Worm (Caenorhabditis elegans) whole organism, young adult: ENCODE measurements around the gene D1086.10.

Experiments
- B0261.1 ChIP-seq: sonication (generic microtip); optimal IDR thresholded peaks from 2 replicates; lab custom pipeline; 2016; ENCODE audit warnings: mild to moderate bottlenecking, missing genetic modification characterization, moderate library complexity, missing compliant biosample characterization
- C06A6.2 ChIP-seq: fragments of 200-800 bp; sonication (Bioruptor generic); conservative IDR thresholded peaks from 2 replicates; pipeline ENCODE4 v1.3.6; 2022; ENCODE audit warnings: missing genetic modification characterization, missing compliant biosample characterization
- F22D6.2 ChIP-seq: sonication (generic microtip); optimal IDR thresholded peaks from 2 replicates; lab custom pipeline; 2016; ENCODE audit warnings: mild to moderate bottlenecking, missing genetic modification characterization, missing compliant biosample characterization
- F23B12.7 ChIP-seq: sonication (generic microtip); optimal IDR thresholded peaks from 2 replicates; lab custom pipeline; 2017; ENCODE audit warnings: missing genetic modification characterization, mild to moderate bottlenecking, missing compliant biosample characterization, antibody characterized with exemption, moderate library complexity; ENCODE audit not compliant: insufficient read depth
- F49E8.2 ChIP-seq: sonication (generic microtip); optimal IDR thresholded peaks from 3 replicates; lab custom pipeline; 2017; ENCODE audit warnings: missing genetic modification characterization, mild to moderate bottlenecking, missing compliant biosample characterization, antibody characterized with exemption, moderate library complexity; ENCODE audit not compliant: insufficient read depth
- F52B5.7 ChIP-seq: sonication (generic microtip); optimal IDR thresholded peaks from 2 replicates; lab custom pipeline; 2016; ENCODE audit warnings: mild to moderate bottlenecking, missing genetic modification characterization, missing compliant biosample characterization
- F57A8.1 ChIP-seq: fragments of 200-800 bp; sonication (Bioruptor generic); optimal IDR thresholded peaks from 2 replicates; lab custom pipeline; 2018; ENCODE audit warnings: mild to moderate bottlenecking, missing genetic modification characterization, moderate library complexity, missing compliant biosample characterization
- Y53F4B.3 ChIP-seq: fragments of 200-800 bp; sonication (Bioruptor generic); IDR thresholded peaks from 2 replicates; pipeline ENCODE4 v1.3.6; 2022; ENCODE audit warnings: missing genetic modification reagents, missing genetic modification characterization, missing compliant biosample characterization
- Y56A3A.18 ChIP-seq: fragments of 200-800 bp; sonication (Bioruptor generic); IDR thresholded peaks from 2 replicates; pipeline ENCODE4 v1.3.6; 2022; ENCODE audit warnings: missing genetic modification reagents, missing genetic modification characterization, missing compliant biosample characterization
- Y79H2A.3 ChIP-seq: fragments of 200-800 bp; sonication (Bioruptor generic); conservative IDR thresholded peaks from 2 replicates; pipeline ENCODE4 v1.3.6; 2022; ENCODE audit warnings: missing genetic modification reagents, missing genetic modification characterization, missing compliant biosample characterization
- Y95B8A.8 ChIP-seq: fragments of 200-800 bp; sonication (Bioruptor generic); IDR thresholded peaks from 2 replicates; pipeline ENCODE4 v1.3.6; 2022; ENCODE audit warnings: missing genetic modification reagents, missing genetic modification characterization, missing compliant biosample characterization
- aptf-2 ChIP-seq: fragments of 200-800 bp; sonication (Bioruptor generic); conservative IDR thresholded peaks from 2 replicates; pipeline ENCODE4 v1.3.6; 2022; ENCODE audit warnings: missing genetic modification reagents, missing genetic modification characterization, missing compliant biosample characterization
- aptf-3 ChIP-seq: fragments of 200-800 bp; sonication (Bioruptor generic); IDR thresholded peaks from 2 replicates; pipeline ENCODE4 v1.3.6; 2022; ENCODE audit warnings: missing genetic modification characterization, missing compliant biosample characterization
- atf-7 ChIP-seq: sonication (generic microtip); optimal IDR thresholded peaks from 2 replicates; lab custom pipeline; 2017; ENCODE audit warnings: mild to moderate bottlenecking, missing genetic modification characterization, missing compliant biosample characterization
- attf-5 ChIP-seq: fragments of 200-800 bp; sonication (Bioruptor generic); optimal IDR thresholded peaks from 2 replicates; lab custom pipeline; 2018; ENCODE audit warnings: mild to moderate bottlenecking, missing genetic modification characterization, missing compliant biosample characterization
- bed-2 ChIP-seq: fragments of 200-800 bp; sonication (Bioruptor generic); IDR thresholded peaks from 2 replicates; pipeline ENCODE4 v1.3.6; 2022; ENCODE audit warnings: missing genetic modification reagents, missing genetic modification characterization, missing compliant biosample characterization
- ccch-3 ChIP-seq: fragments of 200-800 bp; sonication (Bioruptor generic); optimal IDR thresholded peaks from 2 replicates; lab custom pipeline; 2018; ENCODE audit warnings: mild to moderate bottlenecking, missing genetic modification characterization, missing compliant biosample characterization
- cebp-2 ChIP-seq: fragments of 200-800 bp; sonication (Bioruptor generic); IDR thresholded peaks from 2 replicates; pipeline ENCODE4 v1.3.6; 2022; ENCODE audit warnings: missing genetic modification characterization, missing compliant biosample characterization
- ceh-100 ChIP-seq: fragments of 200-800 bp; sonication (Bioruptor generic); IDR thresholded peaks from 2 replicates; pipeline ENCODE4 v1.3.6; 2022; ENCODE audit warnings: missing genetic modification reagents, missing genetic modification characterization, missing compliant biosample characterization
- ceh-58 ChIP-seq: fragments of 200-800 bp; sonication (Bioruptor generic); IDR thresholded peaks from 2 replicates; pipeline ENCODE4 v1.3.6; 2022; ENCODE audit warnings: missing genetic modification characterization, missing compliant biosample characterization
- chd-7 ChIP-seq: sonication (generic microtip); optimal IDR thresholded peaks from 2 replicates; lab custom pipeline; 2016; ENCODE audit warnings: mild to moderate bottlenecking, missing genetic modification characterization, moderate library complexity, missing compliant biosample characterization
- egl-18 ChIP-seq: fragments of 200-800 bp; sonication (Bioruptor generic); IDR thresholded peaks from 2 replicates; pipeline ENCODE4 v1.3.6; 2022; ENCODE audit warnings: missing genetic modification reagents, missing genetic modification characterization, missing compliant biosample characterization
- him-1 ChIP-seq: sonication (generic microtip); optimal IDR thresholded peaks from 2 replicates; lab custom pipeline; 2016; ENCODE audit warnings: missing genotype, missing genetic modification reagents, missing genetic modification characterization, missing compliant biosample characterization
- lin-40 ChIP-seq: sonication (generic microtip); optimal IDR thresholded peaks from 2 replicates; lab custom pipeline; 2016; ENCODE audit warnings: missing genetic modification characterization, mild to moderate bottlenecking, missing compliant biosample characterization, missing genotype, missing genetic modification reagents
- lin-54 ChIP-seq: fragments of 200-800 bp; sonication (Bioruptor generic); optimal IDR thresholded peaks from 2 replicates; lab custom pipeline; 2018; ENCODE audit warnings: mild to moderate bottlenecking, missing genetic modification characterization, missing compliant biosample characterization
- mel-28 ChIP-seq: sonication (generic microtip); optimal IDR thresholded peaks from 2 replicates; lab custom pipeline; 2016; ENCODE audit warnings: borderline replicate concordance, mild to moderate bottlenecking, missing genetic modification characterization, missing compliant biosample characterization
- mxl-1 ChIP-seq: sonication (generic microtip); optimal IDR thresholded peaks from 2 replicates; lab custom pipeline; 2016; ENCODE audit warnings: missing genetic modification characterization, missing compliant biosample characterization
- nfya-2 ChIP-seq: fragments of 200-800 bp; sonication (Bioruptor generic); IDR thresholded peaks from 2 replicates; pipeline ENCODE4 v1.3.6; 2022; ENCODE audit warnings: missing genetic modification reagents, missing genetic modification characterization, missing compliant biosample characterization
- rpc-1 ChIP-seq, 2 experiments: fragments of 150-350 bp in 1 of 2; sonication (generic microtip) in 1 of 2; optimal IDR thresholded peaks; 2 replicates each; lab custom pipeline; 2014 to 2018; ENCODE audit warnings: missing biosample characterization in 1 of 2, missing genetic modification characterization in 1 of 2, missing genetic modification reagents in 1 of 2, missing genotype in 1 of 2
- snpc-1.1 ChIP-seq: sonication (generic microtip); optimal IDR thresholded peaks from 2 replicates; lab custom pipeline; 2017; ENCODE audit warnings: missing genetic modification characterization, mild to moderate bottlenecking, missing compliant biosample characterization, antibody characterized with exemption, moderate library complexity, missing genotype, missing genetic modification reagents; ENCODE audit not compliant: insufficient read depth
- somi-1 ChIP-seq: fragments of 200-800 bp; sonication (Bioruptor generic); optimal IDR thresholded peaks from 2 replicates; lab custom pipeline; 2018; ENCODE audit warnings: mild to moderate bottlenecking, missing genetic modification characterization, missing compliant biosample characterization
- tbx-9 ChIP-seq: sonication (generic microtip); optimal IDR thresholded peaks from 2 replicates; lab custom pipeline; 2016; ENCODE audit warnings: borderline replicate concordance, missing genetic modification characterization, inconsistent platforms, missing compliant biosample characterization
- xnd-1 ChIP-seq: sonication (generic microtip); optimal IDR thresholded peaks from 2 replicates; lab custom pipeline; 2016; ENCODE audit warnings: missing genotype, missing genetic modification reagents, missing genetic modification characterization, missing compliant biosample characterization
- zfh-2 ChIP-seq: fragments of 200-800 bp; sonication (Bioruptor generic); conservative IDR thresholded peaks from 2 replicates; pipeline ENCODE4 v1.3.6; 2022; ENCODE audit warnings: missing genetic modification reagents, missing genetic modification characterization, missing compliant biosample characterization
- ztf-25 ChIP-seq: fragments of 200-800 bp; sonication (Bioruptor generic); IDR thresholded peaks from 2 replicates; pipeline ENCODE4 v1.3.6; 2022; ENCODE audit warnings: missing genetic modification reagents, missing genetic modification characterization, missing compliant biosample characterization
- ztf-6 ChIP-seq: fragments of 200-800 bp; sonication (Bioruptor generic); IDR thresholded peaks from 2 replicates; pipeline ENCODE4 v1.3.6; 2022; ENCODE audit warnings: missing genetic modification reagents, missing genetic modification characterization, missing compliant biosample characterization

The D1086.10 gene

ce11 chrV:14057540-14057939 is 25.0 kb upstream of the D1086.10 start, which contains the start of gene F58D12.3:
Gene F58D12.3 (plus strand): TSS chrV:14057840.
- TF ChIP-seq ceh-100 (GFP tag; lab: Robert Waterston, UW) (no peak), lin-54 (GFP tag; lab: Kevin White, UChicago) (no peak), Y56A3A.18 (GFP tag; lab: Robert Waterston, UW) (no peak), somi-1 (GFP tag; lab: Kevin White, UChicago) (no peak), him-1 (no peak), zfh-2 (no peak), F52B5.7 (no peak)

- no peak for TF ChIP-seq egl-18 (GFP tag; lab: Robert Waterston, UW)
- TF ChIP-seq nfya-2 (GFP tag; lab: Robert Waterston, UW) = no peak
- no peak for TF ChIP-seq cebp-2 (GFP tag; lab: Robert Waterston, UW)
- no peak for TF ChIP-seq Y79H2A.3 (GFP tag; lab: Robert Waterston, UW)
- TF ChIP-seq, all 124 proteins: peak for 0
Measured at ce11 chrV:14063980-14064379, 18.6 kb upstream of the D1086.10 start.

- TF ChIP-seq aptf-3 (no peak), ceh-58 (GFP tag; lab: Robert Waterston, UW) (no peak), ztf-6 (GFP tag; lab: Robert Waterston, UW) (no peak), egl-18 (GFP tag; lab: Robert Waterston, UW) (no peak), xnd-1 (tag; lab: Kevin White, UChicago) (no peak), C06A6.2 (GFP tag; lab: Robert Waterston, UW) (no peak), rpc-1 (optimal IDR thresholded peaks at IDR 0.05; lab: Kevin White, UChicago) (no peak), rpc-1 (tag; optimal IDR thresholded peaks at IDR 0.05; lab: Kevin White, UChicago) (no peak)
Measured at ce11 chrV:14064422-14064821, 18.1 kb upstream of the D1086.10 start, which contains the start of gene D1086.21. Gene D1086.21 (plus strand): TSS chrV:14064722.

- TF ChIP-seq F23B12.7 (tag; lab: Kevin White, UChicago) = no peak
- no peak for TF ChIP-seq mxl-1 (tag; lab: Kevin White, UChicago)
- no peak for TF ChIP-seq mel-28 (tag; lab: Kevin White, UChicago)
- no peak for TF ChIP-seq bed-2 (GFP tag; lab: Robert Waterston, UW)
- no peak for TF ChIP-seq F57A8.1 (GFP tag; lab: Kevin White, UChicago)
- no peak for TF ChIP-seq Y95B8A.8 (GFP tag; lab: Robert Waterston, UW)
- TF ChIP-seq ztf-6 (GFP tag; lab: Robert Waterston, UW) = no peak
- no peak for TF ChIP-seq Y53F4B.3 (GFP tag; lab: Robert Waterston, UW)
Measured at ce11 chrV:14067816-14068296, 14.7 kb upstream of the D1086.10 start, which contains the start of gene D1086.17. Gene D1086.17 (plus strand): TSS chrV:14067866.

ce11 chrV:14069899-14070298 is 12.7 kb upstream of the D1086.10 start:
- TF ChIP-seq ccch-3 = no peak
- no peak for TF ChIP-seq tbx-9 (tag; lab: Kevin White, UChicago)
- no peak for TF ChIP-seq ztf-25 (GFP tag; lab: Robert Waterston, UW)
- no peak for TF ChIP-seq F23B12.7 (tag; lab: Kevin White, UChicago)

- no peak for TF ChIP-seq attf-5 (GFP tag; lab: Kevin White, UChicago)
- TF ChIP-seq lin-40 (tag; lab: Kevin White, UChicago) = no peak
- no peak for TF ChIP-seq F22D6.2 (tag; lab: Kevin White, UChicago)
- no peak for TF ChIP-seq F49E8.2 (tag; lab: Kevin White, UChicago)
- no peak for TF ChIP-seq aptf-2 (GFP tag; lab: Robert Waterston, UW)
- TF ChIP-seq somi-1 (GFP tag; lab: Kevin White, UChicago) = no peak
- no peak for TF ChIP-seq snpc-1.1
- TF ChIP-seq ceh-100 (GFP tag; lab: Robert Waterston, UW) = no peak
- no peak for TF ChIP-seq chd-7 (tag; lab: Kevin White, UChicago)
- TF ChIP-seq B0261.1 = no peak
- no peak for TF ChIP-seq atf-7 (tag; lab: Kevin White, UChicago)
Measured at ce11 chrV:14074160-14074559, 8.4 kb upstream of the D1086.10 start, which contains the start of gene D1086.11. Gene D1086.11 (plus strand): TSS chrV:14074460.
